Worm (Caenorhabditis elegans) whole organism, mixed stage, embryonic: Measurements from ENCODE around the gene rfc-1.
A peak's percentile ranks its signal among the peaks of the same experiment; 100 is the strongest.

ENCODE experiments used
- lin-13 ChIP-seq: fragments of 150-350 bp; optimal IDR thresholded peaks from 2 replicates; lab custom pipeline; 2014; ENCODE audit warnings: missing biosample characterization, missing genetic modification characterization
- lsy-2 ChIP-seq: fragments of 150-350 bp; optimal IDR thresholded peaks from 2 replicates; lab custom pipeline; 2014; ENCODE audit warnings: missing biosample characterization, missing genetic modification characterization
- mep-1 ChIP-seq: fragments of 150-350 bp; optimal IDR thresholded peaks from 2 replicates; lab custom pipeline; 2017; ENCODE audit warnings: missing biosample characterization, missing genetic modification reagents, missing genetic modification characterization, inconsistent platforms
- nhr-12 ChIP-seq: fragments of 150-350 bp; optimal IDR thresholded peaks from 2 replicates; lab custom pipeline; 2014; ENCODE audit warnings: missing biosample characterization, missing genetic modification characterization
- nhr-237 ChIP-seq: fragments of 150-350 bp; optimal IDR thresholded peaks from 2 replicates; lab custom pipeline; 2014; ENCODE audit warnings: missing biosample characterization, missing genetic modification characterization
- nhr-28 ChIP-seq: fragments of 150-350 bp; optimal IDR thresholded peaks from 2 replicates; lab custom pipeline; 2014; ENCODE audit warnings: missing biosample characterization, missing genetic modification characterization
- pha-4 ChIP-seq: fragments of 150-350 bp; optimal IDR thresholded peaks from 2 replicates; lab custom pipeline; 2018; ENCODE audit warnings: missing biosample characterization, missing genetic modification reagents, missing genetic modification characterization
- snpc-4 ChIP-seq: fragments of 150-350 bp; optimal IDR thresholded peaks from 2 replicates; lab custom pipeline; 2014; ENCODE audit warnings: missing biosample characterization, missing genetic modification characterization
- unc-39 ChIP-seq: fragments of 150-350 bp; optimal IDR thresholded peaks from 2 replicates; lab custom pipeline; 2014; ENCODE audit warnings: missing biosample characterization, missing genetic modification characterization
- unc-62 ChIP-seq: fragments of 150-350 bp; optimal IDR thresholded peaks from 2 replicates; lab custom pipeline; 2014; ENCODE audit warnings: missing biosample characterization, missing genetic modification reagents, missing genetic modification characterization

ce11 chrV:14660608-14661355 is 15.0 kb upstream of the rfc-1 start, which contains the start of gene srh-17:
- no peak for TF ChIP-seq mep-1 (tag; lab: Kevin White, UChicago)
- no peak for TF ChIP-seq nhr-237
- TF ChIP-seq unc-39 (tag; lab: Kevin White, UChicago): no peak
- no peak for TF ChIP-seq lsy-2 (tag; lab: Kevin White, UChicago)
- no peak for TF ChIP-seq nhr-28 (tag; lab: Kevin White, UChicago)
- no peak for TF ChIP-seq pha-4 (tag; lab: Kevin White, UChicago)
- TF ChIP-seq snpc-4 (tag; lab: Kevin White, UChicago): no peak
- no peak for TF ChIP-seq lin-13 (tag; lab: Kevin White, UChicago)
- TF ChIP-seq unc-62 (GFP tag; lab: Kevin White, UChicago): peak; percentile 59
- no peak for TF ChIP-seq nhr-12 (tag; lab: Kevin White, UChicago)
